Worm (Caenorhabditis elegans): ENCODE measurements around the gene srg-54.

DNA sequence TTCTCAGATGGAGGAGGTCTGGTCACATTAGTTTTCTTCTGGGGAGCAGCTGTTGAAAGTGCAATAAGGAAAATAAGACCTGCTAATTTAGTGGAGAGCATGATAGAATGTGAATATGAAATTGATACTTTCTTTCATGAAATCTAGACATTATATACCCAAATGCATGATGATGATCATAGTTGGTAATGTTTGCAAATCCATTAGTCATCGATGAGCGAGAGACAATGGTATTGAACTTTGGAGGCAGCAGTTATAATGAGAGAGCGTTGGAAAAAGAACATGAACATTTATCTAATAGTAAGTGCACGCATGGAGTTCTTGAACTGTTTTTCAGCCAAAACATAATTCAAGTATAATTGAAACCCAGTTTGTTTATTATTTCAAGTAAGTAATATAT lies 26.3 kb downstream of the srg-54 start, which contains the start of gene H12D21.6:
- TF ChIP-seq ceh-36 (tag; optimal IDR thresholded peaks at IDR 0.05) (no peak), pes-1 (GFP tag; IDR thresholded peaks at IDR 0.05) (no peak), sea-1 (GFP tag; conservative IDR thresholded peaks at IDR 0.05) (no peak), ama-1 (optimal IDR thresholded peaks at IDR 0.05) (no peak), tra-4 (tag; optimal IDR thresholded peaks at IDR 0.05) (no peak), F13C5.2 (tag; optimal IDR thresholded peaks at IDR 0.05) (no peak)
